Worm (Caenorhabditis elegans) whole organism, mixed stage, embryonic: ENCODE measurements around the gene Y110A2AR.1.

Experiments
- blmp-1 ChIP-seq: fragments of 150-350 bp; optimal IDR thresholded peaks from 2 replicates; lab custom pipeline; 2014; ENCODE audit warnings: missing biosample characterization, missing genetic modification characterization
- ceh-43 ChIP-seq: fragments of 200-800 bp; sonication (Bioruptor generic); optimal IDR thresholded peaks from 2 replicates; lab custom pipeline; 2018; ENCODE audit warnings: mild to moderate bottlenecking, missing genetic modification characterization, moderate library complexity, missing compliant biosample characterization
- ces-1 ChIP-seq: fragments of 150-350 bp; optimal IDR thresholded peaks from 2 replicates; lab custom pipeline; 2014; ENCODE audit warnings: missing biosample characterization, missing genetic modification reagents, missing genetic modification characterization
- cnd-1 ChIP-seq: fragments of 200-800 bp; sonication (Bioruptor generic); optimal IDR thresholded peaks from 2 replicates; lab custom pipeline; 2018; ENCODE audit warnings: mild to moderate bottlenecking, missing genetic modification characterization, missing compliant biosample characterization
- elt-3 ChIP-seq: fragments of 150-350 bp; optimal IDR thresholded peaks from 2 replicates; lab custom pipeline; 2014; ENCODE audit warnings: missing biosample characterization, missing genetic modification characterization
- hlh-1 ChIP-seq: fragments of 150-350 bp; optimal IDR thresholded peaks from 2 replicates; lab custom pipeline; 2014; ENCODE audit warnings: missing biosample characterization, missing genetic modification reagents, missing genetic modification characterization
- lsy-2 ChIP-seq: fragments of 150-350 bp; optimal IDR thresholded peaks from 2 replicates; lab custom pipeline; 2014; ENCODE audit warnings: missing biosample characterization, missing genetic modification characterization
- mep-1 ChIP-seq: fragments of 150-350 bp; optimal IDR thresholded peaks from 2 replicates; lab custom pipeline; 2017; ENCODE audit warnings: missing biosample characterization, missing genetic modification reagents, missing genetic modification characterization, inconsistent platforms
- nhr-237 ChIP-seq: fragments of 150-350 bp; optimal IDR thresholded peaks from 2 replicates; lab custom pipeline; 2014; ENCODE audit warnings: missing biosample characterization, missing genetic modification characterization
- pha-4 ChIP-seq: fragments of 150-350 bp; optimal IDR thresholded peaks from 2 replicates; lab custom pipeline; 2018; ENCODE audit warnings: missing biosample characterization, missing genetic modification reagents, missing genetic modification characterization
- sptf-1 ChIP-seq: sonication (generic microtip); optimal IDR thresholded peaks from 2 replicates; lab custom pipeline; 2017; ENCODE audit warnings: mild to moderate bottlenecking, missing genetic modification characterization, moderate library complexity, missing compliant biosample characterization
- unc-39 ChIP-seq: fragments of 150-350 bp; optimal IDR thresholded peaks from 2 replicates; lab custom pipeline; 2014; ENCODE audit warnings: missing biosample characterization, missing genetic modification characterization
- unc-62 ChIP-seq: fragments of 150-350 bp; optimal IDR thresholded peaks from 2 replicates; lab custom pipeline; 2014; ENCODE audit warnings: missing biosample characterization, missing genetic modification reagents, missing genetic modification characterization
- ztf-11 ChIP-seq: fragments of 150-350 bp; optimal IDR thresholded peaks from 2 replicates; lab custom pipeline; 2014; ENCODE audit warnings: missing biosample characterization, missing genetic modification characterization

ce11 chrII:2874801-2875200 lies 44.7 kb upstream of the Y110A2AR.1 start, which contains the start of gene Y110A2AL.1:
- no peak for TF ChIP-seq unc-62 (GFP tag; lab: Kevin White, UChicago)
- TF ChIP-seq ces-1 (GFP tag; lab: Kevin White, UChicago) = no peak
- TF ChIP-seq nhr-237 (tag; lab: Kevin White, UChicago) = no peak
- TF ChIP-seq lsy-2 (tag; lab: Kevin White, UChicago) = no peak
- no peak for TF ChIP-seq unc-39 (tag; lab: Kevin White, UChicago)
- TF ChIP-seq hlh-1 (tag; lab: Kevin White, UChicago) = no peak
- TF ChIP-seq elt-3 (tag; lab: Kevin White, UChicago) = no peak
- no peak for TF ChIP-seq ztf-11 (tag; lab: Kevin White, UChicago)
- no peak for TF ChIP-seq mep-1 (tag; lab: Kevin White, UChicago)
- TF ChIP-seq blmp-1 (tag; lab: Kevin White, UChicago) = no peak
- TF ChIP-seq cnd-1 = no peak
- TF ChIP-seq ceh-43 (GFP tag; lab: Kevin White, UChicago) = no peak
- no peak for TF ChIP-seq pha-4 (tag; lab: Kevin White, UChicago)
- no peak for TF ChIP-seq sptf-1 (tag; lab: Kevin White, UChicago)
